Worm (Caenorhabditis elegans) whole organism, L4 larva: Measurements from ENCODE around the gene mex-5.

Source experiments
- F26F4.8 ChIP-seq: fragments of 200-800 bp; sonication (Bioruptor generic); conservative IDR thresholded peaks from 2 replicates; pipeline ENCODE4 v1.3.6; 2022; ENCODE audit warnings: missing genetic modification characterization, missing compliant biosample characterization
- Y75B8A.6 ChIP-seq: fragments of 200-800 bp; sonication (Bioruptor generic); IDR thresholded peaks from 2 replicates; pipeline ENCODE4 v1.3.6; 2022; ENCODE audit warnings: missing genetic modification reagents, missing genetic modification characterization, missing compliant biosample characterization
- ZK546.5 ChIP-seq, 2 experiments: sonication (generic microtip); optimal IDR thresholded peaks; 2 replicates each; lab custom pipeline; 2017; ENCODE audit warnings: missing biosample characterization in 2 of 2, missing genetic modification characterization in 2 of 2
- ama-1 ChIP-seq: fragments of 150-350 bp; optimal IDR thresholded peaks from 2 replicates; lab custom pipeline; 2014; ENCODE audit warnings: inconsistent platforms, mixed read lengths
- dpl-1 ChIP-seq: fragments of 150-350 bp; optimal IDR thresholded peaks from 2 replicates; lab custom pipeline; 2014; ENCODE audit warnings: missing biosample characterization, missing genetic modification reagents, missing genetic modification characterization
- lin-1 ChIP-seq: fragments of 200-800 bp; sonication (Bioruptor generic); IDR thresholded peaks from 2 replicates; pipeline ENCODE4 v1.3.6; 2022; ENCODE audit warnings: missing genetic modification reagents, missing genetic modification characterization, missing compliant biosample characterization
- nhr-28 ChIP-seq: fragments of 150-350 bp; optimal IDR thresholded peaks from 2 replicates; lab custom pipeline; 2014; ENCODE audit warnings: missing biosample characterization, missing genetic modification characterization
- ztf-11 ChIP-seq: fragments of 150-350 bp; optimal IDR thresholded peaks from 2 replicates; lab custom pipeline; 2014; ENCODE audit warnings: missing biosample characterization, missing genetic modification characterization

DNA sequence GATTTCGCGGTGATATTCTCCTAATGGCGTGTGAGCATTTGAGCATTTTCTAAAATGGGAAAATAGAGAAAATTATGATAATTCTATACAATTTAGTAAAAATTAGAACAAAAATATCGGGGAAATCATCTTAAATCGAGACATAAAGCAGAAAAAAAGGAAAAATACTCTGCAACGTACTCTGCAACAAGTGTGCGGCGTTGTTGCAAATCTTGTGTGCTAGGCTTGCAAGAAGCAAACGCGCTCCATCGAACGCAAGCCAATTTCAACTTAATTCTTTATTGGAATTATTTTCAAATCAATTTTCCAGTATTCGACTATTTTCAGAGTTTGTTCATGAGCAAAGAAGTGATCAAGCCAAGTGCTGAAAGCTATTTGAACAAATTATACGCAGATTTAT, 32.5 kb downstream of the mex-5 start, which contains the start of the genes Y62E10A.20, Y62E10A.23 and mdt-9:
- no peak for TF ChIP-seq ZK546.5 (tag; optimal IDR thresholded peaks at IDR 0.05; lab: Kevin White, UChicago)
- TF ChIP-seq lin-1, result no peak
- no peak for TF ChIP-seq F26F4.8 (GFP tag; lab: Robert Waterston, UW)
- TF ChIP-seq ama-1 (lab: Kevin White, UChicago), result peak; percentile 20
- peak; percentile 30 for TF ChIP-seq nhr-28 (tag; lab: Kevin White, UChicago)
- TF ChIP-seq dpl-1 (GFP tag; lab: Kevin White, UChicago), result peak; percentile 74
- no peak for TF ChIP-seq ztf-11 (tag; lab: Kevin White, UChicago)
- TF ChIP-seq Y75B8A.6, result no peak
